Worm (Caenorhabditis elegans) whole organism, L4 larva: ENCODE measurements around the gene Y54E2A.10.

Experiments
- fos-1 ChIP-seq: fragments of 150-350 bp; optimal IDR thresholded peaks from 2 replicates; lab custom pipeline; 2014; ENCODE audit warnings: missing biosample characterization, missing genetic modification characterization
- nhr-11 ChIP-seq: fragments of 150-350 bp; optimal IDR thresholded peaks from 2 replicates; lab custom pipeline; 2014; ENCODE audit warnings: missing biosample characterization, missing genetic modification characterization

DNA sequence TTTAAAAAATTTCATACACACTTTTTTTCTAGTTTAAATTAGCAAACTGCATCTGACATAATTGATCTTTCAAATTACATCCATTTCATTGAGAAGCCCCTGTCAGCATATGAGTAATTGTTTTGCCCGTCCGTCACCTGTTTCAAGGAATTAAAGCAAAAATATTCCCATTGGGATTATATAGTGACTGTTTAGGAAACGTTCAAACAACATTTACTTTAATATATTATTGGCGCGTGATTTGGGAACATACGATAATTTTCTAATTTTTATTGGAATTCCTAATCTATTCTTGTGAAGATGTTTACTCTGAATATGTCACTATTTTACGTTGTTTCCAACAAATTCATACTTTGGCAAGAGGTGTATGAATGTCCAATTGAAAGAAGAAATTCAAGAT lies 14.8 kb downstream of the Y54E2A.10 start, which contains the start of gene srt-11:
- no peak for TF ChIP-seq nhr-11 (tag; lab: Kevin White, UChicago)
- TF ChIP-seq fos-1, result no peak
